Worm (Caenorhabditis elegans): ENCODE results near the gene egl-1.

DNA sequence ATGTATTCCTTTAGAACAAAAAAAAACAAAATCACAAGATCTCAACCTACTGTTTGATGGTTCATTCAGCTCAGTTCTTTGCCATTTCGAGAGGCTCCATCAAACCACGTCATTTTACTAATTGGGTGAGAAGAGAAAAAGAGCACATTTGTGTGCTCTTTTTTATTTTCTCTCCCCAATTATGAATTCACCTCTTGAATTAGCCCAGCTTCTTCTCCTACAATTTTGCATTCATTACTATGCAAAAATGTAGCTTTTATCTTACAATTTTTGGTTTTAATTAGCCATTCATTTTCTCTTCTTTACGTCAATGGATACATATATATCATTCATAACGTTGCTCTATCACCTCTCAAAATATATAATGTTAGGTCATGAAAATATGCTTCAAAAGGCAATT, 26.5 kb downstream of the egl-1 start:
- TF ChIP-seq aly-2 (tag; optimal IDR thresholded peaks at IDR 0.05) (no peak), nhr-23 (tag; optimal IDR thresholded peaks at IDR 0.05) (no peak), daf-12 (tag; optimal IDR thresholded peaks at IDR 0.05) (no peak), ceh-28 (tag; optimal IDR thresholded peaks at IDR 0.05) (no peak), fkh-10 (GFP tag; optimal IDR thresholded peaks at IDR 0.05) (no peak), pha-4 (tag; optimal IDR thresholded peaks at IDR 0.05) (no peak), fos-1 (tag; optimal IDR thresholded peaks at IDR 0.05) (no peak), unc-62 (GFP tag; optimal IDR thresholded peaks at IDR 0.05) (no peak), nhr-28 (tag; optimal IDR thresholded peaks at IDR 0.05) (no peak), ZK546.5 (tag; optimal IDR thresholded peaks at IDR 0.05) (no peak), nhr-237 (tag; optimal IDR thresholded peaks at IDR 0.05) (no peak), egl-5 (tag; optimal IDR thresholded peaks at IDR 0.05) (no peak), ceh-16 (tag; optimal IDR thresholded peaks at IDR 0.05) (no peak), nhr-67 (tag; optimal IDR thresholded peaks at IDR 0.05) (no peak)
